Worm (Caenorhabditis elegans) whole organism, L2 larva: ENCODE measurements around the gene lact-3.

Source experiments
- ama-1 ChIP-seq: fragments of 150-350 bp; optimal IDR thresholded peaks from 2 replicates; lab custom pipeline; 2018; ENCODE audit warnings: inconsistent platforms
- ceh-82 ChIP-seq: fragments of 150-350 bp; optimal IDR thresholded peaks from 2 replicates; lab custom pipeline; 2014; ENCODE audit warnings: missing biosample characterization, missing genetic modification characterization
- crh-2 ChIP-seq: sonication (generic microtip); optimal IDR thresholded peaks from 2 replicates; lab custom pipeline; 2017; ENCODE audit warnings: missing biosample characterization, missing genetic modification characterization
- dmd-4 ChIP-seq: sonication (generic microtip); optimal IDR thresholded peaks from 2 replicates; lab custom pipeline; 2017; ENCODE audit warnings: missing biosample characterization, missing genetic modification characterization
- elt-3 ChIP-seq: sonication (generic microtip); optimal IDR thresholded peaks from 2 replicates; lab custom pipeline; 2017; ENCODE audit warnings: missing biosample characterization, missing genetic modification characterization
- fos-1 ChIP-seq: fragments of 150-350 bp; optimal IDR thresholded peaks from 2 replicates; lab custom pipeline; 2014; ENCODE audit warnings: missing biosample characterization, missing genetic modification characterization
- lin-13 ChIP-seq: fragments of 150-350 bp; optimal IDR thresholded peaks from 2 replicates; lab custom pipeline; 2014; ENCODE audit warnings: missing biosample characterization, missing genetic modification reagents, missing genetic modification characterization
- mab-5 ChIP-seq: fragments of 150-350 bp; optimal IDR thresholded peaks from 2 replicates; lab custom pipeline; 2014; ENCODE audit warnings: missing biosample characterization, missing genetic modification characterization
- mdl-1 ChIP-seq, 2 experiments: fragments of 150-350 bp in 1 of 2; sonication (generic microtip) in 1 of 2; optimal IDR thresholded peaks; 2 replicates each; lab custom pipeline; 2017; ENCODE audit warnings: missing biosample characterization in 2 of 2, missing genetic modification characterization in 2 of 2
- nhr-11 ChIP-seq: fragments of 150-350 bp; optimal IDR thresholded peaks from 2 replicates; lab custom pipeline; 2014; ENCODE audit warnings: missing biosample characterization, missing genetic modification characterization
- nhr-12 ChIP-seq: fragments of 150-350 bp; optimal IDR thresholded peaks from 2 replicates; lab custom pipeline; 2014; ENCODE audit warnings: missing biosample characterization, missing genetic modification characterization
- nhr-23 ChIP-seq: fragments of 150-350 bp; optimal IDR thresholded peaks from 2 replicates; lab custom pipeline; 2014; ENCODE audit warnings: missing biosample characterization, missing genetic modification reagents, missing genetic modification characterization
- nhr-25 ChIP-seq: fragments of 150-350 bp; sonication (generic microtip); optimal IDR thresholded peaks from 3 replicates; lab custom pipeline; 2014; ENCODE audit warnings: missing biosample characterization, missing genetic modification characterization
- ztf-11 ChIP-seq: sonication (generic microtip); optimal IDR thresholded peaks from 2 replicates; lab custom pipeline; 2017; ENCODE audit warnings: missing biosample characterization, missing genetic modification characterization

ce11 chrII:10603560-10603959 is 53.9 kb downstream of the lact-3 start:
- no peak for TF ChIP-seq nhr-12
- no peak for TF ChIP-seq dmd-4 (tag; lab: Kevin White, UChicago)
- no peak for TF ChIP-seq mab-5 (tag; lab: Kevin White, UChicago)
- TF ChIP-seq lin-13 (GFP tag; lab: Kevin White, UChicago) = no peak
- TF ChIP-seq ztf-11 (tag; lab: Kevin White, UChicago) = no peak
- TF ChIP-seq crh-2 (tag; lab: Kevin White, UChicago) = no peak
- TF ChIP-seq fos-1 (tag; lab: Kevin White, UChicago) = no peak
- TF ChIP-seq elt-3 = no peak
- TF ChIP-seq nhr-25 (tag; lab: Kevin White, UChicago) = no peak
- no peak for TF ChIP-seq nhr-23
- no peak for TF ChIP-seq ama-1
- TF ChIP-seq ceh-82 (tag; lab: Kevin White, UChicago) = no peak
- TF ChIP-seq mdl-1 (tag; optimal IDR thresholded peaks at IDR 0.05; lab: Kevin White, UChicago) = no peak
- TF ChIP-seq nhr-11 (tag; lab: Kevin White, UChicago) = no peak
